Worm (Caenorhabditis elegans): ENCODE measurements around the gene fbxa-164.

fbxa-164 gene

ce11 chrII:1621795-1622194 is 7.9 kb upstream of the fbxa-164 start:
- TF ChIP-seq fos-1 (tag; optimal IDR thresholded peaks at IDR 0.05) (no peak), nhr-11 (tag; optimal IDR thresholded peaks at IDR 0.05) (no peak), ceh-88 (GFP tag; IDR thresholded peaks at IDR 0.05) (no peak), ces-1 (GFP tag; optimal IDR thresholded peaks at IDR 0.05) (no peak), lir-3 (tag; optimal IDR thresholded peaks at IDR 0.05; ENCODE audit: poor library complexity) (no peak), lin-35 (GFP tag; optimal IDR thresholded peaks at IDR 0.05) (peak in 1 of 2 experiments; percentile 32), elt-2 (tag; optimal IDR thresholded peaks at IDR 0.05) (peak; percentile 90), unc-30 (tag; optimal IDR thresholded peaks at IDR 0.05) (no peak), grh-1 (GFP tag; IDR thresholded peaks at IDR 0.05) (no peak), unc-98 (GFP tag; IDR thresholded peaks at IDR 0.05) (no peak), jun-1 (tag; optimal IDR thresholded peaks at IDR 0.05) (peak; percentile 44)

ce11 chrII:1621180-1621579 is 7.3 kb upstream of the fbxa-164 start, which contains the start of gene fbxa-158:
TSS of gene fbxa-158 (minus strand) at chrII:1621280.
- TF ChIP-seq blmp-1 (tag; optimal IDR thresholded peaks at IDR 0.05) (no peak), nhr-20 (tag; optimal IDR thresholded peaks at IDR 0.05) (no peak), swsn-7 (tag; optimal IDR thresholded peaks at IDR 0.05) (no peak), ceh-82 (tag; optimal IDR thresholded peaks at IDR 0.05) (no peak), efl-1 (optimal IDR thresholded peaks at IDR 0.05) (no peak), efl-1 (GFP tag; optimal IDR thresholded peaks at IDR 0.05 in 1 of 2) (no peak), mep-1 (tag; optimal IDR thresholded peaks at IDR 0.05) (no peak), ceh-63 (GFP tag; optimal IDR thresholded peaks at IDR 0.05) (no peak), tlp-1 (tag; optimal IDR thresholded peaks at IDR 0.05) (no peak), nhr-77 (tag; optimal IDR thresholded peaks at IDR 0.05) (no peak), pqm-1 (tag; optimal IDR thresholded peaks at IDR 0.05) (no peak), lin-35 (GFP tag; optimal IDR thresholded peaks at IDR 0.05) (no peak), fos-1 (tag; optimal IDR thresholded peaks at IDR 0.05) (no peak), nhr-76 (tag; optimal IDR thresholded peaks at IDR 0.05) (no peak), ztf-11 (tag; optimal IDR thresholded peaks at IDR 0.05) (no peak), unc-62 (GFP tag; optimal IDR thresholded peaks at IDR 0.05) (no peak), grh-1 (GFP tag; IDR thresholded peaks at IDR 0.05) (no peak), nhr-28 (tag; optimal IDR thresholded peaks at IDR 0.05) (no peak), lin-39 (tag; optimal IDR thresholded peaks at IDR 0.05) (no peak), irx-1 (tag; optimal IDR thresholded peaks at IDR 0.05) (no peak), mdl-1 (tag; optimal IDR thresholded peaks at IDR 0.05) (no peak)

- TF ChIP-seq Y116A8C.19 (tag; optimal IDR thresholded peaks at IDR 0.05; ENCODE audit: borderline replicate concordance) (no peak), fkh-4 (tag; optimal IDR thresholded peaks at IDR 0.05; ENCODE audit: borderline replicate concordance) (no peak), nhr-11 (tag; optimal IDR thresholded peaks at IDR 0.05) (no peak), fkh-10 (GFP tag; optimal IDR thresholded peaks at IDR 0.05) (no peak), F16B12.6 (tag; optimal IDR thresholded peaks at IDR 0.05) (no peak), aly-2 (tag; optimal IDR thresholded peaks at IDR 0.05) (no peak), lin-39 (tag; optimal IDR thresholded peaks at IDR 0.05) (no peak), snpc-4 (tag; optimal IDR thresholded peaks at IDR 0.05) (no peak), sup-37 (GFP tag; optimal IDR thresholded peaks at IDR 0.05) (no peak), swsn-7 (tag; optimal IDR thresholded peaks at IDR 0.05) (no peak), nhr-47 (tag; optimal IDR thresholded peaks at IDR 0.05) (no peak)
These were observed 5.1 kb upstream of the fbxa-164 start, which contains the start of gene fbxa-166 for ce11 chrII:1618948-1619347. TSS of gene fbxa-166 (minus strand) at chrII:1619048.

- TF ChIP-seq aly-2 (tag; optimal IDR thresholded peaks at IDR 0.05): no peak
- no peak for TF ChIP-seq hpl-2 (GFP tag; optimal IDR thresholded peaks at IDR 0.05)
- TF ChIP-seq snpc-4 (tag; optimal IDR thresholded peaks at IDR 0.05): no peak
- no peak for TF ChIP-seq nhr-84 (tag; optimal IDR thresholded peaks at IDR 0.05)
- no peak for TF ChIP-seq ces-1 (GFP tag; optimal IDR thresholded peaks at IDR 0.05)
- TF ChIP-seq swsn-7 (tag; optimal IDR thresholded peaks at IDR 0.05): no peak
- TF ChIP-seq irx-1 (tag; optimal IDR thresholded peaks at IDR 0.05): no peak
- no peak for TF ChIP-seq zag-1 (tag; optimal IDR thresholded peaks at IDR 0.05)
- TF ChIP-seq grh-1 (GFP tag; IDR thresholded peaks at IDR 0.05): no peak
- no peak for TF ChIP-seq lir-3 (tag; optimal IDR thresholded peaks at IDR 0.05; ENCODE audit: poor library complexity)
- no peak for TF ChIP-seq ama-1 (optimal IDR thresholded peaks at IDR 0.05)
- TF ChIP-seq elt-3 (tag; optimal IDR thresholded peaks at IDR 0.05): no peak
These were observed 2.5 kb upstream of the fbxa-164 start, which contains the start of gene fbxa-165 for ce11 chrII:1616382-1616781. TSS of gene fbxa-165 (minus strand) at chrII:1616482.

Data from whole organism, L1 larva.